Fruit fly (Drosophila melanogaster) whole organism, wandering third instar larva: ENCODE data around the gene CG46244.

Source experiments
- dsf ChIP-seq: sonication (Bioruptor generic); optimal IDR thresholded peaks from 2 replicates; lab custom pipeline; 2016; ENCODE audit warnings: missing biosample characterization, missing genetic modification characterization, borderline replicate concordance
- h ChIP-seq: fragments of 200-800 bp; sonication (Bioruptor generic); optimal IDR thresholded peaks from 3 replicates; lab custom pipeline; 2016; ENCODE audit warnings: missing biosample characterization, mild to moderate bottlenecking, missing genetic modification characterization
- jim ChIP-seq: fragments of 175-275, 200-325 bp; sonication (Bioruptor generic); optimal IDR thresholded peaks from 2 replicates; lab custom pipeline; 2016; ENCODE audit warnings: missing biosample characterization, mild to moderate bottlenecking, missing genetic modification characterization

- TF ChIP-seq jim (GFP tag; lab: Kevin White, UChicago) (no peak), h (no peak), dsf (no peak)
These were observed 39.0 kb upstream of the CG46244 start for dm6 chr2L:19567305-19567898.
